Worm (Caenorhabditis elegans) whole organism, midembryonic: ENCODE data around the gene fbxb-20.
"Not testable (repeated sequence)": the region's sequence is repeated elsewhere in the genome, so short reads cannot be mapped to it uniquely, and the experiment has no call there.

Source experiments
- T22C8.4 ChIP-seq: fragments of 200-800 bp; sonication (Bioruptor generic); IDR thresholded peaks from 2 replicates; pipeline ENCODE4 v1.3.6; 2022; ENCODE audit warnings: missing genetic modification characterization, missing compliant biosample characterization
- cog-1 ChIP-seq: sonication (generic microtip); optimal IDR thresholded peaks from 2 replicates; lab custom pipeline; 2016; ENCODE audit warnings: missing genetic modification characterization, missing compliant biosample characterization
- flt-1 ChIP-seq: fragments of 200-800 bp; sonication (Bioruptor generic); IDR thresholded peaks from 2 replicates; pipeline ENCODE4 v1.3.6; 2022; ENCODE audit warnings: missing genetic modification characterization, missing compliant biosample characterization
- klf-2 ChIP-seq: fragments of 200-800 bp; sonication (Bioruptor generic); conservative IDR thresholded peaks from 2 replicates; pipeline ENCODE4 v1.3.6; 2022; ENCODE audit warnings: missing genetic modification reagents, missing genetic modification characterization, missing compliant biosample characterization
- med-1 ChIP-seq: sonication (generic microtip); optimal IDR thresholded peaks from 2 replicates; lab custom pipeline; 2017; ENCODE audit warnings: missing genetic modification characterization, mild to moderate bottlenecking, missing compliant biosample characterization, antibody characterized with exemption, missing genetic modification reagents; ENCODE audit not compliant: insufficient read depth
- ref-1 ChIP-seq: fragments of 200-800 bp; sonication (Bioruptor generic); conservative IDR thresholded peaks from 2 replicates; pipeline ENCODE4 v1.3.6; 2022; ENCODE audit warnings: missing genetic modification reagents, missing genetic modification characterization, missing compliant biosample characterization
- tab-1 ChIP-seq: fragments of 200-800 bp; sonication (Bioruptor generic); IDR thresholded peaks from 2 replicates; pipeline ENCODE4 v1.3.6; 2022; ENCODE audit warnings: missing genetic modification characterization, missing compliant biosample characterization
- ztf-23 ChIP-seq: fragments of 200-800 bp; sonication (Bioruptor generic); IDR thresholded peaks from 2 replicates; pipeline ENCODE4 v1.3.6; 2022; ENCODE audit warnings: missing genetic modification reagents, missing genetic modification characterization, missing compliant biosample characterization
- ztf-29 ChIP-seq: fragments of 200-800 bp; sonication (Bioruptor generic); IDR thresholded peaks from 2 replicates; pipeline ENCODE4 v1.3.6; 2022; ENCODE audit warnings: missing genetic modification reagents, missing genetic modification characterization, missing compliant biosample characterization

fbxb-20 gene

ce11 chrII:1636392-1636791 lies 14.0 kb downstream of the fbxb-20 start, which contains the start of gene srg-20:
srg-20 (plus strand) TSS chrII:1636692.
- TF ChIP-seq tab-1; flt-1 (GFP tag; lab: Robert Waterston, UW); klf-2 (GFP tag; lab: Robert Waterston, UW): not testable (repeated sequence)

ce11 chrII:1635969-1636368 lies 14.4 kb downstream of the fbxb-20 start:
- TF ChIP-seq tab-1 (no peak), ztf-23 (GFP tag; lab: Robert Waterston, UW) (no peak), cog-1 (tag; lab: Kevin White, UChicago) (no peak), ztf-29 (no peak), flt-1 (GFP tag; lab: Robert Waterston, UW) (no peak), med-1 (GFP tag; lab: Kevin White, UChicago) (no peak), ref-1 (GFP tag; lab: Robert Waterston, UW) (no peak), T22C8.4 (no peak)

ce11 chrII:1633490-1633889 lies 16.9 kb downstream of the fbxb-20 start, which contains the start of gene C08E3.1:
C08E3.1 (plus strand) TSS chrII:1633790.
- not testable (repeated sequence) for TF ChIP-seq cog-1 (tag; lab: Kevin White, UChicago); tab-1; klf-2 (GFP tag; lab: Robert Waterston, UW)

- TF ChIP-seq cog-1 (tag; lab: Kevin White, UChicago); ztf-29; tab-1: not testable (repeated sequence)
These were observed 18.2 kb downstream of the fbxb-20 start, which contains the start of gene C08E3.13 for ce11 chrII:1632216-1632615. C08E3.13 (minus strand) TSS chrII:1632316.

- TF ChIP-seq flt-1 (GFP tag; lab: Robert Waterston, UW); ztf-29; ztf-23 (GFP tag; lab: Robert Waterston, UW): not testable (repeated sequence)
These were observed 22.6 kb downstream of the fbxb-20 start, which contains the start of gene C08E3.15 for ce11 chrII:1627783-1628182. C08E3.15 (minus strand) TSS chrII:1627883.

- TF ChIP-seq ztf-29 (no peak), cog-1 (tag; lab: Kevin White, UChicago) (no peak), klf-2 (GFP tag; lab: Robert Waterston, UW) (no peak), med-1 (GFP tag; lab: Kevin White, UChicago) (no peak), ref-1 (GFP tag; lab: Robert Waterston, UW) (no peak), ztf-23 (GFP tag; lab: Robert Waterston, UW) (no peak), tab-1 (no peak), flt-1 (GFP tag; lab: Robert Waterston, UW) (no peak), T22C8.4 (no peak)
These were observed 24.7 kb downstream of the fbxb-20 start, which contains the start of gene C08E3.14 for ce11 chrII:1625666-1626065. C08E3.14 (plus strand) TSS chrII:1625966.

ce11 chrII:1624572-1624971 lies 25.8 kb downstream of the fbxb-20 start, which contains the start of gene fbxa-160:
fbxa-160 (minus strand) TSS chrII:1624672.
- TF ChIP-seq med-1 (GFP tag; lab: Kevin White, UChicago) (no peak), T22C8.4 (no peak), ztf-29 (no peak), flt-1 (GFP tag; lab: Robert Waterston, UW) (no peak), cog-1 (tag; lab: Kevin White, UChicago) (no peak), klf-2 (GFP tag; lab: Robert Waterston, UW) (no peak), ztf-23 (GFP tag; lab: Robert Waterston, UW) (no peak), tab-1 (no peak), ref-1 (GFP tag; lab: Robert Waterston, UW) (no peak)

- TF ChIP-seq ztf-29 (no peak), cog-1 (tag; lab: Kevin White, UChicago) (no peak), klf-2 (GFP tag; lab: Robert Waterston, UW) (no peak), ztf-23 (GFP tag; lab: Robert Waterston, UW) (no peak), ref-1 (GFP tag; lab: Robert Waterston, UW) (no peak), flt-1 (GFP tag; lab: Robert Waterston, UW) (no peak), T22C8.4 (no peak)
These were observed 28.6 kb downstream of the fbxb-20 start for ce11 chrII:1621795-1622194.

- TF ChIP-seq cog-1 (tag; lab: Kevin White, UChicago) (no peak), ztf-23 (GFP tag; lab: Robert Waterston, UW) (no peak), flt-1 (GFP tag; lab: Robert Waterston, UW) (no peak), med-1 (GFP tag; lab: Kevin White, UChicago) (no peak)
These were observed 29.2 kb downstream of the fbxb-20 start, which contains the start of gene fbxa-158 for ce11 chrII:1621180-1621579. fbxa-158 (minus strand) TSS chrII:1621280.

- no peak for TF ChIP-seq klf-2 (GFP tag; lab: Robert Waterston, UW)
- TF ChIP-seq ztf-23 (GFP tag; lab: Robert Waterston, UW) = no peak
- TF ChIP-seq flt-1 (GFP tag; lab: Robert Waterston, UW) = no peak
- TF ChIP-seq T22C8.4 = no peak
- no peak for TF ChIP-seq med-1 (GFP tag; lab: Kevin White, UChicago)
- no peak for TF ChIP-seq ref-1 (GFP tag; lab: Robert Waterston, UW)
- TF ChIP-seq cog-1 (tag; lab: Kevin White, UChicago) = no peak
- no peak for TF ChIP-seq ztf-29
- TF ChIP-seq tab-1 = no peak
These were observed 31.5 kb downstream of the fbxb-20 start, which contains the start of gene fbxa-166 for ce11 chrII:1618948-1619347. fbxa-166 (minus strand) TSS chrII:1619048.
